2 fruit fly cellular contexts compared by ENCODE assay signal in the genomic region with DNA sequence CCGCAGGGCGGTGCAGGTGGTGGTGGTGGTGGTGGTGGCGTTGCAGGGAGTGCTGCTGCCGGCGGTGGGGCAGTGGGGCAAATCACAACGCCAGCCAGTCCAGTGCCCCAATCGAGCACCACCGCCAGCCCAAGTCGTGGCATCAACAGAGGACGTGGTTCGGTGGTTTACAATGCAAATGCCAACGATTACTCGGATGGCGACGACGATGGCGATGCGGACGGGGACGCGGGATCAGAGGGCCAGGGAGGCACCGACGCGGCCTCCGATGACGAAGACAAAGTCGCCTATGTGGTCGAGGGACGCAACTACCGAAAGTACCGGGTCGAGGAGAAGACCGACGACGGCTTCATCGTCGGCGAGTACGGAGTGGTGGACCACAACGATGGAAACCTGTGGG.
TF ChIP-seq lines count a peak whose summit lies in the region.

No protein-coding gene starts in this region.

TF ChIP-seq in whole organism, prepupa, 60 proteins besides CTCF, POLR2A, EP300 and RAD21:
- TF ChIP-seq Hr39 (GFP tag; optimal IDR thresholded peaks at IDR 0.05; lab: Kevin White, UChicago) (no peak), CG6163 (GFP tag; IDR thresholded peaks at IDR 0.05; lab: Robert Waterston, UW) (no peak), CG15336 (GFP tag; IDR thresholded peaks at IDR 0.05; lab: Robert Waterston, UW) (no peak), svp (GFP tag; lab: Kevin White, UChicago) (peak; percentile 55), Gug (GFP tag; IDR thresholded peaks at IDR 0.05; lab: Robert Waterston, UW) (no peak), Sox15 (GFP tag; optimal IDR thresholded peaks at IDR 0.05; lab: Kevin White, UChicago) (no peak), CG3919 (GFP tag; optimal IDR thresholded peaks at IDR 0.05; lab: Kevin White, UChicago) (no peak), topi (GFP tag; optimal IDR thresholded peaks at IDR 0.05; lab: Kevin White, UChicago) (no peak), salr (GFP tag; optimal IDR thresholded peaks at IDR 0.05; lab: Kevin White, UChicago) (no peak), Hr38 (GFP tag; optimal IDR thresholded peaks at IDR 0.05; lab: Kevin White, UChicago) (peak; percentile 2), Eip78C (GFP tag; lab: Kevin White, UChicago) (peak; percentile 13), CG11902 (GFP tag; optimal IDR thresholded peaks at IDR 0.05; lab: Kevin White, UChicago) (no peak), vri (GFP tag; optimal IDR thresholded peaks at IDR 0.05; lab: Kevin White, UChicago) (no peak), CG7368 (GFP tag; optimal IDR thresholded peaks at IDR 0.05; lab: Kevin White, UChicago) (no peak), dsx (GFP tag; optimal IDR thresholded peaks at IDR 0.05; lab: Kevin White, UChicago; ENCODE audit: poor library complexity, severe bottlenecking) (peak; percentile 66), Blimp-1 (GFP tag; optimal IDR thresholded peaks at IDR 0.05; lab: Kevin White, UChicago) (no peak), CG8632 (GFP tag; optimal IDR thresholded peaks at IDR 0.05; lab: Kevin White, UChicago) (no peak)

TF ChIP-seq in whole organism, pupa, 21 proteins besides CTCF, POLR2A, EP300 and RAD21:
- TF ChIP-seq gl (tag; optimal IDR thresholded peaks at IDR 0.05; lab: Kevin White, UChicago) = no peak
- TF ChIP-seq CG15710 (tag; optimal IDR thresholded peaks at IDR 0.05; lab: Kevin White, UChicago) = no peak
- TF ChIP-seq CG32121 (GFP tag; IDR thresholded peaks at IDR 0.05; lab: Robert Waterston, UW) = no peak
- peak; percentile 62 for TF ChIP-seq EcR (GFP tag; optimal IDR thresholded peaks at IDR 0.05; lab: Kevin White, UChicago)
- TF ChIP-seq CG14655 (GFP tag; optimal IDR thresholded peaks at IDR 0.05; lab: Kevin White, UChicago) = no peak
- TF ChIP-seq CG13204 (GFP tag; optimal IDR thresholded peaks at IDR 0.05; lab: Kevin White, UChicago) = peak; percentile 74
